Fruit fly (Drosophila melanogaster) whole organism, embryonic: ENCODE data around the gene dock.

Source experiments
- Aef1 ChIP-seq: fragments of 200-800 bp; sonication (Bioruptor generic); IDR thresholded peaks from 3 replicates; pipeline ENCODE4 v1.3.6; 2022; ENCODE audit warnings: missing biosample characterization, missing genetic modification characterization
- Antp ChIP-seq: fragments of 200-800 bp; sonication (Bioruptor generic); optimal IDR thresholded peaks from 3 replicates; lab custom pipeline; 2016; ENCODE audit warnings: missing biosample characterization, missing genetic modification characterization
- CG11247 ChIP-seq: fragments of 200-800 bp; sonication (Bioruptor generic); IDR thresholded peaks from 2 replicates; pipeline ENCODE4 v1.3.6; 2022; ENCODE audit warnings: missing biosample characterization, missing genetic modification characterization
- CG12219 ChIP-seq: fragments of 200-800 bp; sonication (Bioruptor generic); optimal IDR thresholded peaks from 3 replicates; lab custom pipeline; 2018; ENCODE audit warnings: missing biosample characterization, mild to moderate bottlenecking, missing genetic modification characterization
- CG12769 ChIP-seq: fragments of 200-800 bp; sonication (Bioruptor generic); optimal IDR thresholded peaks from 2 replicates; lab custom pipeline; 2019; ENCODE audit warnings: missing biosample characterization, mild to moderate bottlenecking, missing genetic modification characterization, moderate library complexity
- CG14441 ChIP-seq: fragments of 200-800 bp; sonication (Bioruptor generic); IDR thresholded peaks from 2 replicates; pipeline ENCODE4 v1.3.6; 2022; ENCODE audit warnings: missing biosample characterization, missing genetic modification characterization
- CG15269 ChIP-seq: fragments of 200-800 bp; sonication (Bioruptor generic); optimal IDR thresholded peaks from 2 replicates; lab custom pipeline; 2018; ENCODE audit warnings: missing biosample characterization, mild to moderate bottlenecking, missing genetic modification characterization, moderate library complexity
- CG15696 ChIP-seq: fragments of 200-800 bp; sonication (Bioruptor generic); optimal IDR thresholded peaks from 2 replicates; lab custom pipeline; 2019; ENCODE audit warnings: missing biosample characterization, mild to moderate bottlenecking, missing genetic modification characterization, moderate library complexity
- CG16813 ChIP-seq: fragments of 200-800 bp; sonication (Bioruptor generic); IDR thresholded peaks from 3 replicates; pipeline ENCODE4 v1.3.6; 2022; ENCODE audit warnings: missing biosample characterization, missing genetic modification characterization; ENCODE audit not compliant: partially characterized antibody
- CG32532 ChIP-seq: fragments of 200-800 bp; sonication (Bioruptor generic); IDR thresholded peaks from 2 replicates; pipeline ENCODE4 v1.3.6; 2022; ENCODE audit warnings: missing biosample characterization, missing genetic modification characterization
- CG33213 ChIP-seq: fragments of 200-800 bp; sonication (Bioruptor generic); optimal IDR thresholded peaks from 3 replicates; lab custom pipeline; 2016; ENCODE audit warnings: missing biosample characterization, missing genetic modification characterization
- CG42726 ChIP-seq: fragments of 200-800 bp; sonication (Bioruptor generic); IDR thresholded peaks from 2 replicates; pipeline ENCODE4 v1.3.6; 2022; ENCODE audit warnings: missing biosample characterization, missing genetic modification characterization; ENCODE audit not compliant: partially characterized antibody
- CG4707 ChIP-seq: fragments of 200-800 bp; sonication (Bioruptor generic); optimal IDR thresholded peaks from 2 replicates; lab custom pipeline; 2018; ENCODE audit warnings: missing biosample characterization, mild to moderate bottlenecking, missing genetic modification characterization, moderate library complexity
- CG4730 ChIP-seq: fragments of 200-800 bp; sonication (Bioruptor generic); IDR thresholded peaks from 2 replicates; pipeline ENCODE4 v1.3.6; 2022; ENCODE audit warnings: missing biosample characterization, missing genetic modification characterization
- CG6272 ChIP-seq: fragments of 200-800 bp; sonication (Bioruptor generic); IDR thresholded peaks from 2 replicates; pipeline ENCODE4 v1.3.6; 2022; ENCODE audit warnings: missing biosample characterization, missing genetic modification characterization
- CG6765 ChIP-seq: fragments of 200-800 bp; sonication (Bioruptor generic); optimal IDR thresholded peaks from 3 replicates; lab custom pipeline; 2017; ENCODE audit warnings: missing biosample characterization, mild to moderate bottlenecking, missing genetic modification characterization
- CG7839 ChIP-seq: fragments of 200-800 bp; sonication (Bioruptor generic); optimal IDR thresholded peaks from 3 replicates; lab custom pipeline; 2018; ENCODE audit warnings: missing biosample characterization, mild to moderate bottlenecking, missing genetic modification characterization, moderate library complexity
- Dref ChIP-seq: fragments of 200-800 bp; sonication (Bioruptor generic); IDR thresholded peaks from 2 replicates; pipeline ENCODE4 v1.3.6; 2022; ENCODE audit warnings: missing biosample characterization, missing genetic modification characterization
- ERR ChIP-seq: fragments of 200-800 bp; sonication (Bioruptor generic); optimal IDR thresholded peaks from 2 replicates; lab custom pipeline; 2016; ENCODE audit warnings: missing biosample characterization, missing genetic modification characterization
- GATAe ChIP-seq: fragments of 200-800 bp; sonication (Bioruptor generic); conservative IDR thresholded peaks from 2 replicates; pipeline ENCODE4 v1.3.6; 2022; ENCODE audit warnings: missing biosample characterization, missing genetic modification characterization
- Hr3 ChIP-seq: fragments of 200-800 bp; sonication (Bioruptor generic); optimal IDR thresholded peaks from 3 replicates; lab custom pipeline; 2016; ENCODE audit warnings: missing biosample characterization, missing genetic modification characterization
- Hsf ChIP-seq: fragments of 200-800 bp; sonication (Bioruptor generic); optimal IDR thresholded peaks from 3 replicates; lab custom pipeline; 2016; ENCODE audit warnings: missing biosample characterization, missing genetic modification characterization
- Rfx ChIP-seq: fragments of 200-800 bp; sonication (Bioruptor generic); IDR thresholded peaks from 2 replicates; pipeline ENCODE4 v1.3.6; 2022; ENCODE audit warnings: missing biosample characterization, missing genetic modification characterization
- Side ChIP-seq: fragments of 200-800 bp; sonication (Bioruptor generic); optimal IDR thresholded peaks from 2 replicates; lab custom pipeline; 2016; ENCODE audit warnings: missing biosample characterization, missing genetic modification characterization
- Sry-β ChIP-seq: fragments of 200-800 bp; sonication (Bioruptor generic); optimal IDR thresholded peaks from 2 replicates; lab custom pipeline; 2018; ENCODE audit warnings: missing biosample characterization, mild to moderate bottlenecking, missing genetic modification characterization, moderate library complexity
- Ssrp ChIP-seq: fragments of 200-800 bp; sonication (Bioruptor generic); optimal IDR thresholded peaks from 2 replicates; lab custom pipeline; 2018; ENCODE audit warnings: missing biosample characterization, mild to moderate bottlenecking, missing genetic modification characterization, moderate library complexity
- Stat92E ChIP-seq, 3 experiments: fragments of >200 bp in 2 of 3; fragments of 200-800 bp in 1 of 3; sonication (Bioruptor generic) in 1 of 3; optimal IDR thresholded peaks; 2 replicates each; lab custom pipeline; 2017 to 2019; ENCODE audit warnings: missing biosample characterization in 3 of 3, missing genetic modification characterization in 3 of 3, mild to moderate bottlenecking in 1 of 3, moderate library complexity in 1 of 3
- Trl ChIP-seq, 3 experiments: fragments of >200 bp in 2 of 3; fragments of 200-800 bp in 1 of 3; sonication (Bioruptor generic) in 1 of 3; optimal IDR thresholded peaks; 2 replicates in 1 of 3; 3 replicates in 2 of 3; lab custom pipeline; 2016 to 2017; ENCODE audit warnings: missing biosample characterization in 1 of 3, missing genetic modification characterization in 1 of 3
- chif ChIP-seq, 2 experiments: fragments of 200-800 bp; sonication (Bioruptor generic); optimal IDR thresholded peaks; 3 replicates each; lab custom pipeline; 2016; ENCODE audit warnings: missing biosample characterization in 2 of 2, missing genetic modification characterization in 2 of 2
- crp ChIP-seq, 2 experiments: fragments of 200-800 bp; sonication (Bioruptor generic); optimal IDR thresholded peaks; 2 replicates in 1 of 2; 3 replicates in 1 of 2; lab custom pipeline; 2017; ENCODE audit warnings: missing biosample characterization in 2 of 2, missing genetic modification characterization in 2 of 2, mild to moderate bottlenecking in 1 of 2, moderate library complexity in 1 of 2
- cwo ChIP-seq: fragments of 200-800 bp; sonication (Bioruptor generic); optimal IDR thresholded peaks from 3 replicates; lab custom pipeline; 2017; ENCODE audit warnings: missing biosample characterization, missing genetic modification characterization, mild to moderate bottlenecking, moderate library complexity, missing genetic modification reagents
- ems ChIP-seq: fragments of 200-800 bp; sonication (Bioruptor generic); optimal IDR thresholded peaks from 3 replicates; lab custom pipeline; 2016; ENCODE audit warnings: missing biosample characterization, missing genetic modification characterization
- eve ChIP-seq, 2 experiments: fragments of >200 bp; optimal IDR thresholded peaks; 2 replicates each; lab custom pipeline; 2017; ENCODE audit warnings: missing biosample characterization in 2 of 2, missing genetic modification characterization in 2 of 2
- grau ChIP-seq: fragments of 200-800 bp; optimal IDR thresholded peaks from 3 replicates; lab custom pipeline; 2019; ENCODE audit warnings: missing biosample characterization, mild to moderate bottlenecking, missing genetic modification characterization, moderate library complexity
- grn ChIP-seq: fragments of 200-800 bp; sonication (Bioruptor generic); optimal IDR thresholded peaks from 3 replicates; lab custom pipeline; 2017; ENCODE audit warnings: missing biosample characterization, missing genetic modification characterization
- jigr1 ChIP-seq: fragments of 200-800 bp; sonication (Bioruptor generic); IDR thresholded peaks from 3 replicates; pipeline ENCODE4 v1.3.6; 2022; ENCODE audit warnings: missing biosample characterization, missing genetic modification characterization
- jing ChIP-seq: fragments of 200-800 bp; sonication (Bioruptor generic); optimal IDR thresholded peaks from 2 replicates; lab custom pipeline; 2018; ENCODE audit warnings: missing biosample characterization, mild to moderate bottlenecking, missing genetic modification characterization
- ken ChIP-seq: fragments of 200-800 bp; sonication (Bioruptor generic); IDR thresholded peaks from 3 replicates; pipeline ENCODE4 v1.3.6; 2022; ENCODE audit warnings: missing biosample characterization, missing genetic modification characterization
- mirr ChIP-seq: fragments of 200-800 bp; sonication (Bioruptor generic); optimal IDR thresholded peaks from 3 replicates; lab custom pipeline; 2018; ENCODE audit warnings: missing biosample characterization, mild to moderate bottlenecking, missing genetic modification characterization
- oc ChIP-seq: fragments of 200-800 bp; sonication (Bioruptor generic); optimal IDR thresholded peaks from 2 replicates; lab custom pipeline; 2018; ENCODE audit warnings: missing biosample characterization, mild to moderate bottlenecking, missing genetic modification characterization, moderate library complexity
- org-1 ChIP-seq: fragments of 200-800 bp; sonication (Bioruptor generic); optimal IDR thresholded peaks from 2 replicates; lab custom pipeline; 2017; ENCODE audit warnings: missing biosample characterization, missing genetic modification characterization
- row ChIP-seq: fragments of 200-800 bp; sonication (Bioruptor generic); IDR thresholded peaks from 3 replicates; pipeline ENCODE4 v1.3.6; 2022; ENCODE audit warnings: missing biosample characterization, missing genetic modification characterization
- scrt ChIP-seq: fragments of 200-800 bp; sonication (Bioruptor generic); optimal IDR thresholded peaks from 2 replicates; lab custom pipeline; 2018; ENCODE audit warnings: missing biosample characterization, mild to moderate bottlenecking, missing genetic modification characterization, moderate library complexity
- sd ChIP-seq: fragments of 200-800 bp; sonication (Bioruptor generic); optimal IDR thresholded peaks from 3 replicates; lab custom pipeline; 2018; ENCODE audit warnings: missing biosample characterization, mild to moderate bottlenecking, missing genetic modification characterization, moderate library complexity
- slou ChIP-seq: fragments of 200-800 bp; sonication (Bioruptor generic); optimal IDR thresholded peaks from 3 replicates; lab custom pipeline; 2016; ENCODE audit warnings: missing biosample characterization, missing genetic modification characterization
- tna ChIP-seq: fragments of 200-800 bp; sonication (Bioruptor generic); IDR thresholded peaks from 2 replicates; pipeline ENCODE4 v1.3.6; 2022; ENCODE audit warnings: missing biosample characterization, missing genetic modification characterization; ENCODE audit not compliant: partially characterized antibody
- toy ChIP-seq: fragments of 200-800 bp; sonication (Bioruptor generic); IDR thresholded peaks from 2 replicates; pipeline ENCODE4 v1.3.6; 2022; ENCODE audit warnings: missing biosample characterization, missing genetic modification characterization
- vfl ChIP-seq: fragments of 200-800 bp; sonication (Bioruptor generic); optimal IDR thresholded peaks from 2 replicates; lab custom pipeline; 2016; ENCODE audit warnings: missing biosample characterization, missing genetic modification characterization
- wor ChIP-seq: fragments of 200-800 bp; sonication (Bioruptor generic); IDR thresholded peaks from 2 replicates; pipeline ENCODE4 v1.3.6; 2022; ENCODE audit warnings: missing biosample characterization, missing genetic modification characterization
- zfh1 ChIP-seq: fragments of 200-800 bp; sonication (Bioruptor generic); IDR thresholded peaks from 3 replicates; pipeline ENCODE4 v1.3.6; 2022; ENCODE audit warnings: missing biosample characterization, missing genetic modification characterization

The dock gene

DNA sequence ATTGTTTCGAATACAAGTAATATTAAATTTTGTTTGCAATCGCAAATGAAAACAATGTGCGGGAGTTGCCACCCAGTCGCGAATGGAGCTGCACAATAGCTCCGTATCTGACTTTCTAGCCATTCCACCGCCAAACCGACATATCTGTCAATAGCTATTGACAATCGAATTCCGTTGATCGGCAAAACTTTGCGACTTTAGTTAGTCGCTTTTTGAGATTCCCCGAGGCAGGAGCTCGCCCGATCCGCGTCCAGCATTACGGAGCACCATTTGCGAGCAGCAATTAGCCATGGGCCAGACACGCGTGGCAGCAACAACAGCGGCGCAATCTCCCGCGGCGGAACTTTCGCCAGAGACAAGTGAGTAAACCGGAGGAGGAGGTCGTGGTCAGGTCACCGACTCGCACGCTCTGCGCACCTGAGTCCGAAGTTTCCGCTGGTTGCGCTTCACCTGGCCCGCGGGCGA lies 26.9 kb downstream of the dock start, which contains the start of the genes CG4291 and kraken (continued):
- TF ChIP-seq Ssrp (tag; lab: Kevin White, UChicago) = peak; percentile 2
- TF ChIP-seq CG11247 (GFP tag; lab: Robert Waterston, UW) = peak; percentile 78
- peak; percentile 49 for TF ChIP-seq CG6765 (GFP tag; lab: Kevin White, UChicago)
- TF ChIP-seq Side (GFP tag; lab: Kevin White, UChicago) = peak; percentile 9
- peak; percentile 89 for TF ChIP-seq Rfx (GFP tag; lab: Robert Waterston, UW)
- TF ChIP-seq crp (GFP tag; optimal IDR thresholded peaks at IDR 0.05; lab: Kevin White, UChicago) = no peak
- TF ChIP-seq CG15696 (tag; lab: Kevin White, UChicago) = peak; percentile 47
- peak; percentile 88 for TF ChIP-seq row (GFP tag; lab: Robert Waterston, UW)
- TF ChIP-seq oc (tag; lab: Kevin White, UChicago) = no peak
- peak in 1 of 3 experiments; percentile 56 for TF ChIP-seq Stat92E (GFP tag; optimal IDR thresholded peaks at IDR 0.05; lab: Kevin White, UChicago)
- TF ChIP-seq grau (tag; lab: Kevin White, UChicago) = peak; percentile 56
- peak; percentile 56 for TF ChIP-seq Aef1 (GFP tag; lab: Robert Waterston, UW)
- TF ChIP-seq mirr (GFP tag; lab: Kevin White, UChicago) = peak; percentile 72
- TF ChIP-seq jing (GFP tag; lab: Kevin White, UChicago) = no peak
- TF ChIP-seq vfl = peak; percentile 68
- TF ChIP-seq CG15269 = peak; percentile 61
- peak; percentile 34 for TF ChIP-seq CG4730 (GFP tag; lab: Robert Waterston, UW)
- peak; percentile 22 for TF ChIP-seq grn
- TF ChIP-seq CG12769 (tag; lab: Kevin White, UChicago) = peak; percentile 73
- TF ChIP-seq CG6272 (GFP tag; lab: Robert Waterston, UW) = peak; percentile 9; the same call in 1 of the 2 replicates
- no peak for TF ChIP-seq toy (GFP tag; lab: Robert Waterston, UW)
- TF ChIP-seq ems (GFP tag; lab: Kevin White, UChicago) = peak; percentile 45
- peak; percentile 78 for TF ChIP-seq CG32532 (GFP tag; lab: Robert Waterston, UW)
- peak; percentile 98 for TF ChIP-seq sd (tag; lab: Kevin White, UChicago)
- TF ChIP-seq slou = no peak
- TF ChIP-seq Trl (optimal IDR thresholded peaks at IDR 0.05; lab: Kevin White, UChicago) = no peak
- peak; percentile 47 for TF ChIP-seq Trl (GFP tag; optimal IDR thresholded peaks at IDR 0.05; lab: Kevin White, UChicago)
- TF ChIP-seq CG14441 = peak; percentile 57
- TF ChIP-seq CG42726 = peak; percentile 64; the same call in 1 of the 2 replicates
- TF ChIP-seq Hr3 (GFP tag; lab: Kevin White, UChicago) = peak; percentile 20
- TF ChIP-seq scrt (GFP tag; lab: Kevin White, UChicago) = no peak
- TF ChIP-seq CG33213 (GFP tag; lab: Kevin White, UChicago) = peak; percentile 75
- peak; percentile 74 for TF ChIP-seq Antp (GFP tag; lab: Kevin White, UChicago)
- TF ChIP-seq wor (GFP tag; lab: Robert Waterston, UW) = no peak
- peak; percentile 40 for TF ChIP-seq CG7839
- TF ChIP-seq cwo (GFP tag; lab: Kevin White, UChicago) = peak; percentile 54
- peak; percentile 73 for TF ChIP-seq Dref
- TF ChIP-seq GATAe = no peak
- peak; percentile 1 to 59 for TF ChIP-seq chif (GFP tag; optimal IDR thresholded peaks at IDR 0.05; lab: Kevin White, UChicago)
- TF ChIP-seq CG12219 (GFP tag; lab: Kevin White, UChicago) = no peak
- TF ChIP-seq zfh1 (GFP tag; lab: Robert Waterston, UW) = peak; percentile 42; the same call in 1 of the 3 replicates
- no peak for TF ChIP-seq tna (GFP tag; lab: Robert Waterston, UW)
- peak; percentile 63; the same call in 2 of the 3 replicates for TF ChIP-seq ken (GFP tag; lab: Robert Waterston, UW)
- peak; percentile 20 for TF ChIP-seq org-1 (GFP tag; lab: Kevin White, UChicago)
- peak; percentile 53 for TF ChIP-seq ERR
- TF ChIP-seq Sry-β (GFP tag; lab: Kevin White, UChicago) = peak; percentile 99
- TF ChIP-seq Hsf = peak; percentile 40
- no peak for TF ChIP-seq eve (GFP tag; optimal IDR thresholded peaks at IDR 0.05; lab: Kevin White, UChicago)
- TF ChIP-seq CG4707 (GFP tag; lab: Kevin White, UChicago) = no peak
- peak; percentile 44; the same call in 2 of the 3 replicates for TF ChIP-seq CG16813 (GFP tag; lab: Robert Waterston, UW)
- TF ChIP-seq jigr1 (GFP tag; lab: Robert Waterston, UW) = no peak
